Fruit fly (Drosophila melanogaster) whole organism, adult: Measurements from ENCODE around the gene CG31157.

ENCODE experiments used
- CG11617 ChIP-seq: fragments of 200-800 bp; sonication (Bioruptor generic); optimal IDR thresholded peaks from 2 replicates; lab custom pipeline; 2017; ENCODE audit warnings: mild to moderate bottlenecking, missing biosample characterization, missing genetic modification reagents, missing genetic modification characterization
- CG12768 ChIP-seq: fragments of 200-800 bp; sonication (Bioruptor generic); optimal IDR thresholded peaks from 2 replicates; lab custom pipeline; 2017; ENCODE audit warnings: missing biosample characterization, missing genetic modification characterization, mild to moderate bottlenecking, moderate library complexity, missing genetic modification reagents
- CG14711 ChIP-seq: fragments of 200-800 bp; sonication (Bioruptor generic); optimal IDR thresholded peaks from 2 replicates; lab custom pipeline; 2018; ENCODE audit warnings: missing biosample characterization, mild to moderate bottlenecking, missing genetic modification characterization, moderate library complexity
- CG1620 ChIP-seq: fragments of 200-800 bp; sonication (Bioruptor generic); optimal IDR thresholded peaks from 2 replicates; lab custom pipeline; 2016; ENCODE audit warnings: missing biosample characterization, missing genetic modification characterization
- CG33017 ChIP-seq: fragments of 200-800 bp; sonication (Bioruptor generic); optimal IDR thresholded peaks from 2 replicates; lab custom pipeline; 2018; ENCODE audit warnings: missing biosample characterization, mild to moderate bottlenecking, missing genetic modification characterization, moderate library complexity
- CG5204 ChIP-seq: fragments of 200-800 bp; sonication (Bioruptor generic); optimal IDR thresholded peaks from 2 replicates; lab custom pipeline; 2016; ENCODE audit warnings: missing biosample characterization, missing genetic modification characterization
- CG7045 ChIP-seq: fragments of 200-800 bp; sonication (Bioruptor generic); optimal IDR thresholded peaks from 2 replicates; lab custom pipeline; 2017; ENCODE audit warnings: missing biosample characterization, mild to moderate bottlenecking, missing genetic modification characterization
- CG7101 ChIP-seq: fragments of 200-800 bp; sonication (Bioruptor generic); optimal IDR thresholded peaks from 2 replicates; lab custom pipeline; 2018; ENCODE audit warnings: missing biosample characterization, mild to moderate bottlenecking, missing genetic modification characterization, moderate library complexity
- Clk ChIP-seq: fragments of 200-800 bp; sonication (Bioruptor generic); optimal IDR thresholded peaks from 2 replicates; lab custom pipeline; 2017; ENCODE audit warnings: missing biosample characterization, missing genetic modification characterization
- Crg-1 ChIP-seq: fragments of 200-800 bp; sonication (Bioruptor generic); optimal IDR thresholded peaks from 2 replicates; lab custom pipeline; 2016; ENCODE audit warnings: missing biosample characterization, missing genetic modification characterization
- Hr96 ChIP-seq: fragments of 200-800 bp; sonication (Bioruptor generic); optimal IDR thresholded peaks from 2 replicates; lab custom pipeline; 2016; ENCODE audit warnings: missing biosample characterization, missing genetic modification characterization
- Mnt ChIP-seq: fragments of 200-800 bp; sonication (Bioruptor generic); optimal IDR thresholded peaks from 2 replicates; lab custom pipeline; 2016; ENCODE audit warnings: missing biosample characterization, mild to moderate bottlenecking, missing genetic modification characterization
- bab1 ChIP-seq: fragments of 200-800 bp; sonication (Bioruptor generic); optimal IDR thresholded peaks from 3 replicates; lab custom pipeline; 2019; ENCODE audit warnings: missing biosample characterization, mild to moderate bottlenecking, missing genetic modification characterization, moderate library complexity
- cic ChIP-seq: fragments of 200-800 bp; sonication (Bioruptor generic); optimal IDR thresholded peaks from 2 replicates; lab custom pipeline; 2017; ENCODE audit warnings: missing biosample characterization, mild to moderate bottlenecking, missing genetic modification characterization, moderate library complexity
- cnc ChIP-seq, 2 experiments: fragments of >200 bp; optimal IDR thresholded peaks; 2 replicates each; lab custom pipeline; 2017
- kay ChIP-seq: fragments of 200-800 bp; sonication (Bioruptor generic); peaks from one replicate; lab custom pipeline; 2016; ENCODE audit warnings: missing biosample characterization, missing genetic modification characterization, borderline replicate concordance
- ovo ChIP-seq: fragments of 200-800 bp; sonication (Bioruptor generic); optimal IDR thresholded peaks from 2 replicates; lab custom pipeline; 2016; ENCODE audit warnings: missing biosample characterization, missing genetic modification characterization
- pad ChIP-seq: fragments of 200-800 bp; sonication (Bioruptor generic); optimal IDR thresholded peaks from 3 replicates; lab custom pipeline; 2017; ENCODE audit warnings: missing biosample characterization, missing genetic modification characterization, mild to moderate bottlenecking, moderate library complexity, missing genetic modification reagents
- tj ChIP-seq: fragments of 200-800 bp; sonication (Bioruptor generic); optimal IDR thresholded peaks from 3 replicates; lab custom pipeline; 2017; ENCODE audit warnings: missing biosample characterization, mild to moderate bottlenecking, missing genetic modification characterization, moderate library complexity
- toe ChIP-seq: fragments of 200-800 bp; sonication (Bioruptor generic); optimal IDR thresholded peaks from 2 replicates; lab custom pipeline; 2016; ENCODE audit warnings: missing biosample characterization, missing genetic modification characterization

Gene CG31157

DNA sequence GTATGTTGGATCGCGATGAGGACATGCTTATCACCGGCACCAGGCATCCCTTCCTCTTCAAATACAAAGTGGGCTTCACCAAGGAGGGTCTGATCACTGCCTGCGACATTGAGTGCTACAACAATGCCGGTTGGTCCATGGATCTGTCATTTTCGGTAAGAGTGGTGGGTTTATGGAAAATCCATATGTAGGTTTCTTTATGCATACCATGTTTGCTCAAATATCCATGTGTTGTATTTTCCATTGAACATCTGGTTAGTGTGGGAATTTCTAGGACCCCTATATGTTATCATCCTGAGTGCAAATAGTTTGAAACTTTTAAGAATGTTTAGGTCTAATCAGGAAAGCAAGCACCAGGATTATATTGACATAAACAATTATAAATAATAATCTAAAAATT lies 11.5 kb upstream of the CG31157 start:
- TF ChIP-seq CG1620 (GFP tag; lab: Kevin White, UChicago) (no peak), Crg-1 (GFP tag; lab: Kevin White, UChicago) (no peak), Hr96 (GFP tag; lab: Kevin White, UChicago) (no peak), CG7045 (GFP tag; lab: Kevin White, UChicago) (no peak), cnc (optimal IDR thresholded peaks at IDR 0.05; lab: Kevin White, UChicago) (no peak), CG7101 (tag; lab: Kevin White, UChicago) (no peak), CG11617 (GFP tag; lab: Kevin White, UChicago) (no peak)

DNA sequence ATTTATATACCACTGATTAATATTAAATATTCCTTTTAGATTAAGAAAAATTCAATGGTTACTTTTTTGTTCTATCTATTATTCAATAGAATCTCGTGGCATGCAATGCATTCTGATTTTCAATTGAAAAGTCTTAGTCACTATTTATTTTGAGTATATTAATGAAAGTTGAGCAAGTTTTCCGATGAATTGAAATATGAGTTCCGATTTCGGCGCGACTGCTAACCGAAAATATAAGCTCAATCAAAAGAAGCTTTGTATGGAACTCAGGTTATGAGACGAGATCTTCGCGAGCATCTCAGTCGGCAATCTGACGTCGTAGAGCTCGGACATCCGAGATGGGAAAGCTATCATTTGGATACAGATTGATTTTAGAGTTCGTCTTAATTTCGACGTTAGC lies 9.5 kb upstream of the CG31157 start, which contains the start of gene CG11668:
TSS of gene CG11668 (plus strand) at position 301 of the 400 bp plus-strand sequence.
- TF ChIP-seq Crg-1 (GFP tag; lab: Kevin White, UChicago) (no peak), CG12768 (GFP tag; lab: Kevin White, UChicago) (no peak), CG33017 (tag; lab: Kevin White, UChicago) (no peak), CG1620 (GFP tag; lab: Kevin White, UChicago) (no peak), toe (GFP tag; lab: Kevin White, UChicago) (no peak), cic (no peak), ovo (GFP tag; lab: Kevin White, UChicago) (no peak), CG5204 (GFP tag; lab: Kevin White, UChicago) (no peak), CG7101 (tag; lab: Kevin White, UChicago) (no peak), CG11617 (GFP tag; lab: Kevin White, UChicago) (no peak), Clk (GFP tag; lab: Kevin White, UChicago) (no peak), pad (no peak), bab1 (GFP tag; lab: Kevin White, UChicago) (no peak), CG14711 (tag; lab: Kevin White, UChicago) (no peak), kay (GFP tag; lab: Kevin White, UChicago) (no peak), tj (GFP tag; lab: Kevin White, UChicago) (no peak), cnc (optimal IDR thresholded peaks at IDR 0.05; lab: Kevin White, UChicago) (no peak)

DNA sequence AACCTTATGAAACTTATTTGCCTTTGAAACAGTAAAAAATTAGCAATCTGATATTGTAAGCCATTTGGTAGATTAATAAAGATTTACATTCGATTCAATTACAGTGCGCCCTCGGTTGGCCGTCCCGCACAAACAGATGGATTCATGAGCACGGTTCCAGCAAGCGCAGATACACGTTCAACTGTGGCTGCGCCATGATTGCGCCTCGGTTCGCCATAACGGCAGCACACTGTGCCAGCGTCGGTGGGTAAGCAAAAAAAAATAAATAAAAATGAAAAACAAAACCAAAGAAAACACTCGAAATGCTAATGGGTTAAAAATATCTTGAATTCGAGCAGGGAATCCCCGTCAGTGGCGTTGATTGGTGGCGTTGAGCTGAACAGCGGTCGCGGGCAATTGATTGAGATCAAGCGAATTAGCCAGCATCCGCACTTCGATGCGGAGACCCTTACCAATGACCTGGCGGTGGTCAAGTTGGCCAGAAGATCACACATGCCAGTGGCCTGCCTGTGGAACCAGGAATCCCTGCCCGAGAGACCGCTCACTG lies 8.4 kb upstream of the CG31157 start:
- TF ChIP-seq CG14711 (tag; lab: Kevin White, UChicago) (no peak), tj (GFP tag; lab: Kevin White, UChicago) (no peak), Hr96 (GFP tag; lab: Kevin White, UChicago) (no peak), kay (GFP tag; lab: Kevin White, UChicago) (no peak), Mnt (GFP tag; lab: Kevin White, UChicago) (no peak), CG7101 (tag; lab: Kevin White, UChicago) (no peak), cnc (optimal IDR thresholded peaks at IDR 0.05; lab: Kevin White, UChicago) (no peak), Clk (GFP tag; lab: Kevin White, UChicago) (no peak), CG1620 (GFP tag; lab: Kevin White, UChicago) (no peak), Crg-1 (GFP tag; lab: Kevin White, UChicago) (no peak), CG7045 (GFP tag; lab: Kevin White, UChicago) (no peak), pad (no peak), CG11617 (GFP tag; lab: Kevin White, UChicago) (no peak)

DNA sequence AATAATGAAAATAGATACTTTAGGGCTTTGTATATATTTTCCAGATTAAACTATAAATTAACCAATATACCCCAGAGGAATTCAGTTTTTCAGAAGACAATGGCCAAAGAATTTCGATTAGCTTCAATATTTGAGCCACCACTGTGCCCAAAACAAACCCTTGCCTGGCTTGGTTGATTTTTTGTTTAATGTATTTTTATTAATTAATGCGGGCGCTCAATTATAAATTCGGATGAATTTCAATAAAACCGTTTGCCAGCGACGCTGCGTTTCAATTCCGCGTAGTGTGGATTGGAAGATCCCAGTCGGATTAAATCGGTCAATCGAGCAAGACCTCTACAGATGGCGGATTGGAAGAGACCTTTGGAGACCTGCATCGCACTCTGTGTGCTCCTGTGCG lies 5.8 kb upstream of the CG31157 start, which contains the start of gene CG11670:
TSS of gene CG11670 (plus strand) at position 301 of the 400 bp plus-strand sequence.
- TF ChIP-seq CG12768 (GFP tag; lab: Kevin White, UChicago), result no peak
- TF ChIP-seq Crg-1 (GFP tag; lab: Kevin White, UChicago), result no peak
- TF ChIP-seq tj (GFP tag; lab: Kevin White, UChicago), result no peak
- TF ChIP-seq CG33017 (tag; lab: Kevin White, UChicago), result no peak
- no peak for TF ChIP-seq cnc (optimal IDR thresholded peaks at IDR 0.05; lab: Kevin White, UChicago)
- TF ChIP-seq Hr96 (GFP tag; lab: Kevin White, UChicago), result no peak
- TF ChIP-seq bab1 (GFP tag; lab: Kevin White, UChicago), result no peak
- TF ChIP-seq cic, result no peak
- no peak for TF ChIP-seq CG5204 (GFP tag; lab: Kevin White, UChicago)
- no peak for TF ChIP-seq ovo (GFP tag; lab: Kevin White, UChicago)
- TF ChIP-seq CG7101 (tag; lab: Kevin White, UChicago), result no peak
- no peak for TF ChIP-seq Clk (GFP tag; lab: Kevin White, UChicago)
- no peak for TF ChIP-seq toe (GFP tag; lab: Kevin White, UChicago)
- no peak for TF ChIP-seq CG14711 (tag; lab: Kevin White, UChicago)
- TF ChIP-seq CG1620 (GFP tag; lab: Kevin White, UChicago), result no peak
- TF ChIP-seq Mnt (GFP tag; lab: Kevin White, UChicago), result no peak
- no peak for TF ChIP-seq CG7045 (GFP tag; lab: Kevin White, UChicago)
- TF ChIP-seq CG11617 (GFP tag; lab: Kevin White, UChicago), result no peak
- TF ChIP-seq kay (GFP tag; lab: Kevin White, UChicago), result no peak

DNA sequence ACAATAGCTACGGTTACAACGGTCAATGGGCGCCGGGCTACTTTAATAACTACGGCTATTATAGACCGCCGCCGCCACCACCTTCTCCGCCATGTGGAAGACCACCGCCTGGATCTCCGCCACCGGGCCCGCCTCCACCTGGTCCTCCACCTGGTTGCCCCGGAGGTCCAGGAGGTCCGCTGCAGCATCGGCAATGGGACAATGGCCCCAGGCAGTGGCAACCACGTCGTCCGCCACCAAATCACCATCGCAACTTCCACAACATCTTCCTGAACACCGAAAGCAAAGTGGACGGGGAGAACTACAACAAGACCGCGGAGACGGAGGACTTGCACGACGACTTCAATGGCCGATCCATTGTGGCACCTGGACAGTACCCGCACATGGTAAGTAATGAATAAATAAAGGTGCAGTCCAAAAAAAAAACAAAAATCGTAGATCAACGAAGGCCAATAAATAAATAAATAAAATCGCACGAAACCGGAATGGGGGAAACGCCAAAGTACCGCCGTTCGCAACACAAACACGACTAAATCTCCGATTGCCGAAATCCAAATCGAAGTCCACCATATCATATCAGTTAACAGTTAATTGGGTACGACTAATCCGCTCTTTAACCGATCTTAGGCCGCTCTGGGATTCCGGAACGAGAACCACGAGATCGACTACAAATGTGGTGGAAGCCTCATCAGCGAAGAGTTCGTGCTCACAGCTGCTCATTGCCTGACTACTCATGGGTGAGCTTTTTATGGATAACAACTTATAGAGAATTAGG lies 5.1 kb upstream of the CG31157 start, which contains the start of gene snk:
TSS of gene snk (minus strand) at position 513 of the 775 bp plus-strand sequence.
- TF ChIP-seq ovo (GFP tag; lab: Kevin White, UChicago) (peak; percentile 20), CG5204 (GFP tag; lab: Kevin White, UChicago) (no peak), pad (peak; percentile 63)
